Worm (Caenorhabditis elegans) whole organism, L4/young adult: Measurements from ENCODE around the gene srj-45.

ENCODE experiments used
- W03F9.2 ChIP-seq: fragments of 150-350 bp; optimal IDR thresholded peaks from 2 replicates; lab custom pipeline; 2014; ENCODE audit warnings: missing biosample characterization, missing genetic modification characterization
- dao-5 ChIP-seq: sonication (generic microtip); optimal IDR thresholded peaks from 2 replicates; lab custom pipeline; 2016; ENCODE audit warnings: missing genotype, missing genetic modification characterization, moderate library complexity, missing compliant biosample characterization
- him-1 ChIP-seq: sonication (generic microtip); optimal IDR thresholded peaks from 2 replicates; lab custom pipeline; 2016; ENCODE audit warnings: missing genotype, missing genetic modification reagents, missing genetic modification characterization, missing compliant biosample characterization

ce11 chrV:2884411-2884810 is 48.0 kb upstream of the srj-45 start, which contains the start of gene sre-24:
- no peak for TF ChIP-seq him-1 (tag; lab: Kevin White, UChicago)
- TF ChIP-seq dao-5 (tag; lab: Kevin White, UChicago) = no peak
- TF ChIP-seq W03F9.2 (tag; lab: Kevin White, UChicago) = no peak
